Fruit fly (Drosophila melanogaster): Measurements from ENCODE around the gene CG3529.

DNA sequence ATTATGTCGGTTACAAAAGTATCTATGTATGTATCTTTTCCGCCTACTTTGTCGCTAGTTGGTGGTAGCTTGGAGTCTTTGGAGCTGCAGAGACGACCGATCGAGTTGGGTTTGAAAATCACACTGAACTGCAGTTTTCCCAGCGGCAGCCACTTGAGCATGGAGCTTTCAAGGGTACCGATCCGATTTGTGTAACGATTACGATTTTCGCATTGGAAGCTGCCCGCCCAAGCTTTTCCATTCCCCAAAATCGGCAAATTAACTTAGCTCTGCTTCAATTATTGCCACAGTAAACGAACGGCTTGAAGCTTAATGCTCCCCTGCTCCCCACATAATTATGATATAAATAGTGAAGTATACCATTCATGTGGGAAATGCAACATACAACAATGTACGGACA lies 42.5 kb downstream of the CG3529 start, which contains the start of gene CG32036:
- TF ChIP-seq Eip93F (GFP tag; optimal IDR thresholded peaks at IDR 0.05), result no peak
- no peak for TF ChIP-seq fkh (GFP tag; optimal IDR thresholded peaks at IDR 0.05)
